Worm (Caenorhabditis elegans) whole organism, L3 larva: ENCODE results near the gene bus-1.
A peak's percentile ranks its signal among the peaks of the same experiment; 100 is the strongest.

Experiments
- R02D3.7 ChIP-seq: fragments of 150-350 bp; optimal IDR thresholded peaks from 2 replicates; lab custom pipeline; 2014; ENCODE audit warnings: missing biosample characterization, missing genetic modification characterization
- ZK546.5 ChIP-seq: sonication (generic microtip); optimal IDR thresholded peaks from 2 replicates; lab custom pipeline; 2017; ENCODE audit warnings: missing biosample characterization, missing genetic modification characterization
- aly-2 ChIP-seq: fragments of 150-350 bp; optimal IDR thresholded peaks from 2 replicates; lab custom pipeline; 2014; ENCODE audit warnings: missing biosample characterization, missing genetic modification characterization
- ama-1 ChIP-seq: fragments of 150-350 bp; optimal IDR thresholded peaks from 2 replicates; lab custom pipeline; 2018
- ceh-28 ChIP-seq: fragments of 150-350 bp; optimal IDR thresholded peaks from 2 replicates; lab custom pipeline; 2014; ENCODE audit warnings: missing biosample characterization, missing genetic modification reagents, missing genetic modification characterization
- ceh-82 ChIP-seq: fragments of 150-350 bp; optimal IDR thresholded peaks from 2 replicates; lab custom pipeline; 2014; ENCODE audit warnings: missing biosample characterization, missing genetic modification characterization
- ceh-9 ChIP-seq: sonication (generic microtip); optimal IDR thresholded peaks from 2 replicates; lab custom pipeline; 2018; ENCODE audit warnings: missing biosample characterization, missing genetic modification characterization
- daf-12 ChIP-seq: fragments of 150-350 bp; optimal IDR thresholded peaks from 2 replicates; lab custom pipeline; 2014; ENCODE audit warnings: missing biosample characterization, missing genetic modification reagents, missing genetic modification characterization
- egl-5 ChIP-seq: fragments of 150-350 bp; optimal IDR thresholded peaks from 2 replicates; lab custom pipeline; 2017; ENCODE audit warnings: missing biosample characterization, missing genetic modification reagents, missing genetic modification characterization, inconsistent platforms
- elt-2 ChIP-seq: sonication (generic microtip); optimal IDR thresholded peaks from 2 replicates; lab custom pipeline; 2016; ENCODE audit warnings: missing genetic modification reagents, mild to moderate bottlenecking, missing genetic modification characterization, missing compliant biosample characterization
- elt-3 ChIP-seq, 3 experiments: fragments of 150-350 bp in 1 of 3; sonication (generic microtip) in 2 of 3; optimal IDR thresholded peaks; 2 replicates in 2 of 3; 4 replicates in 1 of 3; lab custom pipeline; 2014 to 2017; ENCODE audit warnings: missing biosample characterization in 3 of 3, missing genetic modification characterization in 3 of 3
- fkh-2 ChIP-seq: fragments of 150-350 bp; optimal IDR thresholded peaks from 2 replicates; lab custom pipeline; 2014; ENCODE audit warnings: missing biosample characterization, missing genetic modification reagents, missing genetic modification characterization
- hmg-11 ChIP-seq: sonication (generic microtip); optimal IDR thresholded peaks from 2 replicates; lab custom pipeline; 2016; ENCODE audit warnings: missing genetic modification characterization, missing compliant biosample characterization
- jun-1 ChIP-seq: fragments of 150-350 bp; optimal IDR thresholded peaks from 2 replicates; lab custom pipeline; 2014; ENCODE audit warnings: missing biosample characterization, missing genetic modification reagents, missing genetic modification characterization
- lin-39 ChIP-seq: fragments of 150-350 bp; optimal IDR thresholded peaks from 2 replicates; lab custom pipeline; 2018; ENCODE audit warnings: missing biosample characterization, missing genetic modification reagents, missing genetic modification characterization
- lsy-12 ChIP-seq: sonication (generic microtip); optimal IDR thresholded peaks from 2 replicates; lab custom pipeline; 2016; ENCODE audit warnings: mild to moderate bottlenecking, missing genetic modification characterization, missing compliant biosample characterization
- mdl-1 ChIP-seq: fragments of 150-350 bp; optimal IDR thresholded peaks from 2 replicates; lab custom pipeline; 2014; ENCODE audit warnings: missing biosample characterization, missing genetic modification characterization
- nfya-1 ChIP-seq: sonication (generic microtip); optimal IDR thresholded peaks from 2 replicates; lab custom pipeline; 2017; ENCODE audit warnings: missing genetic modification characterization, mild to moderate bottlenecking, missing compliant biosample characterization, antibody characterized with exemption, moderate library complexity; ENCODE audit not compliant: insufficient read depth
- nhr-12 ChIP-seq: fragments of 150-350 bp; optimal IDR thresholded peaks from 2 replicates; lab custom pipeline; 2014; ENCODE audit warnings: missing biosample characterization, missing genetic modification characterization
- nhr-23 ChIP-seq: fragments of 150-350 bp; optimal IDR thresholded peaks from 2 replicates; lab custom pipeline; 2014; ENCODE audit warnings: missing biosample characterization, missing genetic modification reagents, missing genetic modification characterization
- nhr-237 ChIP-seq: fragments of 150-350 bp; optimal IDR thresholded peaks from 2 replicates; lab custom pipeline; 2014; ENCODE audit warnings: missing biosample characterization, missing genetic modification characterization
- nhr-25 ChIP-seq: sonication (generic microtip); optimal IDR thresholded peaks from 2 replicates; lab custom pipeline; 2017; ENCODE audit warnings: missing biosample characterization, missing genetic modification characterization
- nhr-43 ChIP-seq: sonication (generic microtip); optimal IDR thresholded peaks from 2 replicates; lab custom pipeline; 2016; ENCODE audit warnings: mild to moderate bottlenecking, missing genetic modification characterization, missing compliant biosample characterization; ENCODE audit not compliant: poor library complexity, severe bottlenecking
- nhr-67 ChIP-seq: fragments of 150-350 bp; optimal IDR thresholded peaks from 2 replicates; lab custom pipeline; 2014; ENCODE audit warnings: missing biosample characterization, missing genetic modification characterization
- pha-4 ChIP-seq: fragments of 150-350 bp; optimal IDR thresholded peaks from 2 replicates; lab custom pipeline; 2014; ENCODE audit warnings: missing biosample characterization, missing genetic modification reagents, missing genetic modification characterization
- pqm-1 ChIP-seq: fragments of 150-350 bp; optimal IDR thresholded peaks from 2 replicates; lab custom pipeline; 2017; ENCODE audit warnings: missing biosample characterization, missing genetic modification characterization, inconsistent platforms
- sea-2 ChIP-seq: fragments of 150-350 bp; sonication (generic microtip); optimal IDR thresholded peaks from 4 replicates; lab custom pipeline; 2014; ENCODE audit warnings: missing biosample characterization, missing genetic modification reagents, missing genetic modification characterization
- skn-1 ChIP-seq: fragments of 150-350 bp; optimal IDR thresholded peaks from 2 replicates; lab custom pipeline; 2014; ENCODE audit warnings: missing biosample characterization, missing genetic modification characterization
- tbx-2 ChIP-seq: sonication (generic microtip); optimal IDR thresholded peaks from 2 replicates; lab custom pipeline; 2016; ENCODE audit warnings: mild to moderate bottlenecking, missing genetic modification characterization, missing compliant biosample characterization
- unc-39 ChIP-seq: sonication (generic microtip); optimal IDR thresholded peaks from 4 replicates; lab custom pipeline; 2017; ENCODE audit warnings: missing biosample characterization, missing genetic modification characterization
- unc-62 ChIP-seq: fragments of 150-350 bp; sonication (generic microtip); optimal IDR thresholded peaks from 4 replicates; lab custom pipeline; 2014; ENCODE audit warnings: missing biosample characterization, missing genetic modification reagents, missing genetic modification characterization
- ztf-11 ChIP-seq: fragments of 150-350 bp; optimal IDR thresholded peaks from 2 replicates; lab custom pipeline; 2014; ENCODE audit warnings: missing biosample characterization, missing genetic modification characterization
- ztf-4 ChIP-seq: fragments of 150-350 bp; optimal IDR thresholded peaks from 2 replicates; lab custom pipeline; 2014; ENCODE audit warnings: missing biosample characterization, missing genetic modification characterization

Gene bus-1

ce11 chrV:8990194-8990649, 34.4 kb downstream of the bus-1 start, which contains the start of gene F59E11.7:
Gene F59E11.7, plus strand, starts transcription at chrV:8990244.
- TF ChIP-seq nhr-25: peak; percentile 40
- no peak for TF ChIP-seq lin-39
- TF ChIP-seq, all 47 proteins: peak for 1

- TF ChIP-seq lin-39: no peak
- no peak for TF ChIP-seq nhr-237 (tag; lab: Kevin White, UChicago)
- no peak for TF ChIP-seq ceh-28
- no peak for TF ChIP-seq ceh-82 (tag; lab: Kevin White, UChicago)
- TF ChIP-seq lsy-12 (tag; lab: Kevin White, UChicago): no peak
Observed at ce11 chrV:8988104-8988503, 36.5 kb downstream of the bus-1 start, which contains the start of gene str-87. Gene str-87, minus strand, starts transcription at chrV:8988204.

ce11 chrV:8985740-8986139, 38.9 kb downstream of the bus-1 start, which contains the start of gene str-85:
Gene str-85, minus strand, starts transcription at chrV:8985840.
- TF ChIP-seq nhr-237 (tag; lab: Kevin White, UChicago) (no peak), nhr-25 (no peak), skn-1 (no peak), unc-62 (GFP tag; lab: Kevin White, UChicago) (no peak), unc-39 (no peak), nhr-23 (tag; lab: Kevin White, UChicago) (no peak), lin-39 (no peak), ama-1 (lab: Kevin White, UChicago) (no peak), nhr-67 (no peak), tbx-2 (no peak), aly-2 (no peak), pha-4 (tag; lab: Kevin White, UChicago) (no peak), sea-2 (GFP tag; lab: Kevin White, UChicago) (no peak)

- TF ChIP-seq jun-1 (tag; lab: Kevin White, UChicago): no peak
- TF ChIP-seq ama-1 (lab: Kevin White, UChicago): no peak
- TF ChIP-seq ZK546.5 (tag; lab: Kevin White, UChicago): no peak
- TF ChIP-seq elt-2: no peak
- TF ChIP-seq pqm-1 (tag; lab: Kevin White, UChicago): no peak
- TF ChIP-seq nhr-237 (tag; lab: Kevin White, UChicago): no peak
- no peak for TF ChIP-seq ceh-82 (tag; lab: Kevin White, UChicago)
- no peak for TF ChIP-seq ceh-28
- TF ChIP-seq ztf-11: no peak
- TF ChIP-seq unc-39: no peak
- TF ChIP-seq nhr-67: no peak
- no peak for TF ChIP-seq ztf-4 (tag; lab: Kevin White, UChicago)
- no peak for TF ChIP-seq lsy-12 (tag; lab: Kevin White, UChicago)
- no peak for TF ChIP-seq pha-4 (tag; lab: Kevin White, UChicago)
- TF ChIP-seq aly-2: no peak
- no peak for TF ChIP-seq nfya-1 (tag; lab: Kevin White, UChicago)
- TF ChIP-seq nhr-43 (tag; lab: Kevin White, UChicago): no peak
- no peak for TF ChIP-seq fkh-2 (tag; lab: Kevin White, UChicago)
- TF ChIP-seq nhr-23 (tag; lab: Kevin White, UChicago): no peak
- no peak for TF ChIP-seq nhr-12 (tag; lab: Kevin White, UChicago)
Observed at ce11 chrV:8984783-8985182, 39.8 kb downstream of the bus-1 start.

- TF ChIP-seq hmg-11 (tag; lab: Kevin White, UChicago) (no peak), nhr-23 (tag; lab: Kevin White, UChicago) (no peak), unc-62 (GFP tag; lab: Kevin White, UChicago) (no peak), nhr-67 (no peak), mdl-1 (tag; lab: Kevin White, UChicago) (no peak), ZK546.5 (tag; lab: Kevin White, UChicago) (no peak), elt-2 (no peak), ceh-82 (tag; lab: Kevin White, UChicago) (no peak), egl-5 (tag; lab: Kevin White, UChicago) (no peak), ceh-9 (tag; lab: Kevin White, UChicago) (no peak), pha-4 (tag; lab: Kevin White, UChicago) (no peak), elt-3 (tag; optimal IDR thresholded peaks at IDR 0.05; lab: Kevin White, UChicago) (no peak), nhr-12 (tag; lab: Kevin White, UChicago) (no peak), ceh-28 (no peak), R02D3.7 (tag; lab: Kevin White, UChicago) (no peak), daf-12 (tag; lab: Kevin White, UChicago) (no peak), nfya-1 (tag; lab: Kevin White, UChicago) (no peak), aly-2 (no peak), unc-39 (no peak), jun-1 (tag; lab: Kevin White, UChicago) (no peak)
Observed at ce11 chrV:8983604-8984003, 41.0 kb downstream of the bus-1 start, which contains the start of gene str-86. Gene str-86, minus strand, starts transcription at chrV:8983704.
